Fruit fly (Drosophila melanogaster) whole organism, embryonic: Measurements from ENCODE around the gene CG10621.
A peak's percentile ranks its signal among the peaks of the same experiment; 100 is the strongest.

ENCODE experiments used
- Adf1 ChIP-seq: fragments of 200-800 bp; sonication (Bioruptor generic); IDR thresholded peaks from 2 replicates; pipeline ENCODE4 v1.3.6; 2022; ENCODE audit warnings: missing biosample characterization, missing genetic modification characterization
- Antp ChIP-seq: fragments of 200-800 bp; sonication (Bioruptor generic); optimal IDR thresholded peaks from 3 replicates; lab custom pipeline; 2016; ENCODE audit warnings: missing biosample characterization, missing genetic modification characterization
- CG10274 ChIP-seq: fragments of 200-800 bp; sonication (Bioruptor generic); optimal IDR thresholded peaks from 3 replicates; lab custom pipeline; 2017; ENCODE audit warnings: missing biosample characterization, mild to moderate bottlenecking, missing genetic modification characterization
- CG10366 ChIP-seq: fragments of 200-800 bp; sonication (Bioruptor generic); IDR thresholded peaks from 2 replicates; pipeline ENCODE4 v1.3.6; 2022; ENCODE audit warnings: missing biosample characterization, missing genetic modification characterization
- CG12071 ChIP-seq: fragments of 200-800 bp; sonication (Bioruptor generic); optimal IDR thresholded peaks from 3 replicates; lab custom pipeline; 2018; ENCODE audit warnings: missing biosample characterization, mild to moderate bottlenecking, missing genetic modification characterization
- CG13624 ChIP-seq: fragments of 200-800 bp; sonication (Bioruptor generic); optimal IDR thresholded peaks from 2 replicates; lab custom pipeline; 2016; ENCODE audit warnings: missing biosample characterization, missing genetic modification characterization
- CG13894 ChIP-seq: fragments of 200-800 bp; sonication (Bioruptor generic); optimal IDR thresholded peaks from 3 replicates; lab custom pipeline; 2018; ENCODE audit warnings: missing biosample characterization, mild to moderate bottlenecking, missing genetic modification characterization, moderate library complexity
- CG14014 ChIP-seq: fragments of 200-800 bp; sonication (Bioruptor generic); IDR thresholded peaks from 2 replicates; pipeline ENCODE4 v1.3.6; 2022; ENCODE audit warnings: missing biosample characterization, missing genetic modification characterization
- CG14710 ChIP-seq: fragments of 200-800 bp; sonication (Bioruptor generic); optimal IDR thresholded peaks from 3 replicates; lab custom pipeline; 2019; ENCODE audit warnings: missing biosample characterization, mild to moderate bottlenecking, missing genetic modification characterization, moderate library complexity
- CG15269 ChIP-seq: fragments of 200-800 bp; sonication (Bioruptor generic); optimal IDR thresholded peaks from 2 replicates; lab custom pipeline; 2018; ENCODE audit warnings: missing biosample characterization, mild to moderate bottlenecking, missing genetic modification characterization, moderate library complexity
- CG1602 ChIP-seq: fragments of 200-800 bp; sonication (Bioruptor generic); optimal IDR thresholded peaks from 3 replicates; lab custom pipeline; 2016; ENCODE audit warnings: missing biosample characterization, missing genetic modification characterization
- CG17328 ChIP-seq: fragments of 200-800 bp; sonication (Bioruptor generic); IDR thresholded peaks from 2 replicates; pipeline ENCODE4 v1.3.6; 2022; ENCODE audit warnings: missing biosample characterization, missing genetic modification characterization
- CG32532 ChIP-seq: fragments of 200-800 bp; sonication (Bioruptor generic); IDR thresholded peaks from 2 replicates; pipeline ENCODE4 v1.3.6; 2022; ENCODE audit warnings: missing biosample characterization, missing genetic modification characterization
- CG32772 ChIP-seq: fragments of 200-800 bp; sonication (Bioruptor generic); IDR thresholded peaks from 2 replicates; pipeline ENCODE4 v1.3.6; 2022; ENCODE audit warnings: missing biosample characterization, missing genetic modification characterization
- CG5180 ChIP-seq: fragments of 200-800 bp; sonication (Bioruptor generic); optimal IDR thresholded peaks from 3 replicates; lab custom pipeline; 2017; ENCODE audit warnings: missing biosample characterization, missing genetic modification characterization, mild to moderate bottlenecking, moderate library complexity, missing genetic modification reagents
- CG7556 ChIP-seq: fragments of 200-800 bp; sonication (Bioruptor generic); optimal IDR thresholded peaks from 2 replicates; lab custom pipeline; 2017; ENCODE audit warnings: missing biosample characterization, mild to moderate bottlenecking, missing genetic modification characterization
- CG7786 ChIP-seq: fragments of 200-800 bp; sonication (Bioruptor generic); optimal IDR thresholded peaks from 2 replicates; lab custom pipeline; 2016; ENCODE audit warnings: missing biosample characterization, missing genetic modification characterization
- CG9817 ChIP-seq: fragments of 200-800 bp; sonication (Bioruptor generic); optimal IDR thresholded peaks from 2 replicates; lab custom pipeline; 2018; ENCODE audit warnings: missing biosample characterization, mild to moderate bottlenecking, missing genetic modification characterization, moderate library complexity
- Dek ChIP-seq: fragments of 200-800 bp; sonication (Bioruptor generic); optimal IDR thresholded peaks from 3 replicates; lab custom pipeline; 2019; ENCODE audit warnings: missing biosample characterization, mild to moderate bottlenecking, missing genetic modification characterization, moderate library complexity
- Drgx ChIP-seq: fragments of 200-800 bp; sonication (Bioruptor generic); IDR thresholded peaks from 2 replicates; pipeline ENCODE4 v1.3.6; 2022; ENCODE audit warnings: missing biosample characterization, missing genetic modification characterization
- Fer3 ChIP-seq: fragments of 200-800 bp; sonication (Bioruptor generic); optimal IDR thresholded peaks from 2 replicates; lab custom pipeline; 2018; ENCODE audit warnings: missing biosample characterization, mild to moderate bottlenecking, missing genetic modification characterization, moderate library complexity
- HLH4C ChIP-seq: fragments of 200-800 bp; sonication (Bioruptor generic); IDR thresholded peaks from 3 replicates; pipeline ENCODE4 v1.3.6; 2022; ENCODE audit warnings: missing biosample characterization, missing genetic modification characterization; ENCODE audit not compliant: partially characterized antibody
- Hey ChIP-seq: fragments of 200-800 bp; sonication (Bioruptor generic); optimal IDR thresholded peaks from 3 replicates; lab custom pipeline; 2018; ENCODE audit warnings: missing biosample characterization, mild to moderate bottlenecking, missing genetic modification characterization
- MBD-R2 ChIP-seq: fragments of 200-800 bp; sonication (Bioruptor generic); IDR thresholded peaks from 2 replicates; pipeline ENCODE4 v1.3.6; 2022; ENCODE audit warnings: missing biosample characterization, missing genetic modification characterization
- Meics ChIP-seq: fragments of 200-800 bp; sonication (Bioruptor generic); optimal IDR thresholded peaks from 2 replicates; lab custom pipeline; 2017; ENCODE audit warnings: missing biosample characterization, mild to moderate bottlenecking, missing genetic modification characterization
- Nf-YA ChIP-seq: fragments of 200-800 bp; sonication (Bioruptor generic); IDR thresholded peaks from 2 replicates; pipeline ENCODE4 v1.3.6; 2022; ENCODE audit warnings: missing biosample characterization, missing genetic modification characterization
- NfI ChIP-seq: fragments of 200-800 bp; sonication (Bioruptor generic); optimal IDR thresholded peaks from 3 replicates; lab custom pipeline; 2018; ENCODE audit warnings: missing biosample characterization, mild to moderate bottlenecking, missing genetic modification characterization, moderate library complexity
- Poxn ChIP-seq: fragments of 200-800 bp; sonication (Bioruptor generic); IDR thresholded peaks from 2 replicates; pipeline ENCODE4 v1.3.6; 2022; ENCODE audit warnings: missing biosample characterization, missing genetic modification characterization
- Rfx ChIP-seq: fragments of 200-800 bp; sonication (Bioruptor generic); IDR thresholded peaks from 2 replicates; pipeline ENCODE4 v1.3.6; 2022; ENCODE audit warnings: missing biosample characterization, missing genetic modification characterization
- Sox100B ChIP-seq: fragments of 200-800 bp; sonication (Bioruptor generic); optimal IDR thresholded peaks from 3 replicates; lab custom pipeline; 2018; ENCODE audit warnings: missing biosample characterization, mild to moderate bottlenecking, missing genetic modification characterization
- Xrp1 ChIP-seq: fragments of 200-800 bp; sonication (Bioruptor generic); IDR thresholded peaks from 2 replicates; pipeline ENCODE4 v1.3.6; 2022; ENCODE audit warnings: missing biosample characterization, missing genetic modification characterization
- danr ChIP-seq: fragments of 200-800 bp; sonication (Bioruptor generic); IDR thresholded peaks from 2 replicates; pipeline ENCODE4 v1.3.6; 2022; ENCODE audit warnings: missing biosample characterization, missing genetic modification characterization
- eyg ChIP-seq: fragments of 200-800 bp; sonication (Bioruptor generic); optimal IDR thresholded peaks from 3 replicates; lab custom pipeline; 2016; ENCODE audit warnings: missing biosample characterization, missing genetic modification characterization
- fd3F ChIP-seq: fragments of 200-800 bp; sonication (Bioruptor generic); optimal IDR thresholded peaks from 2 replicates; lab custom pipeline; 2018; ENCODE audit warnings: missing biosample characterization, mild to moderate bottlenecking, missing genetic modification characterization, moderate library complexity
- gem ChIP-seq: fragments of 200-800 bp; sonication (Bioruptor generic); optimal IDR thresholded peaks from 2 replicates; lab custom pipeline; 2019; ENCODE audit warnings: missing biosample characterization, mild to moderate bottlenecking, missing genetic modification characterization, moderate library complexity
- ind ChIP-seq: fragments of 200-800 bp; sonication (Bioruptor generic); optimal IDR thresholded peaks from 3 replicates; lab custom pipeline; 2016; ENCODE audit warnings: missing biosample characterization, missing genetic modification characterization
- lov ChIP-seq, 2 experiments: fragments of 200-800 bp in 1 of 2; fragments of >200 bp in 1 of 2; sonication (Bioruptor generic) in 1 of 2; IDR thresholded peaks in 1 of 2; optimal IDR thresholded peaks in 1 of 2; 2 replicates in 1 of 2; 3 replicates in 1 of 2; pipeline versions ENCODE4 v1.3.6 to Lab custom; 2017 to 2022; ENCODE audit warnings: missing biosample characterization in 1 of 2, missing genetic modification characterization in 1 of 2
- pita ChIP-seq: fragments of 200-800 bp; sonication (Bioruptor generic); optimal IDR thresholded peaks from 2 replicates; lab custom pipeline; 2017; ENCODE audit warnings: missing biosample characterization, mild to moderate bottlenecking, missing genetic modification characterization
- ranshi ChIP-seq: fragments of 200-800 bp; sonication (Bioruptor generic); IDR thresholded peaks from 2 replicates; pipeline ENCODE4 v1.3.6; 2022; ENCODE audit warnings: missing biosample characterization, missing genetic modification characterization
- row ChIP-seq: fragments of 200-800 bp; sonication (Bioruptor generic); IDR thresholded peaks from 3 replicates; pipeline ENCODE4 v1.3.6; 2022; ENCODE audit warnings: missing biosample characterization, missing genetic modification characterization
- scrt ChIP-seq: fragments of 200-800 bp; sonication (Bioruptor generic); optimal IDR thresholded peaks from 2 replicates; lab custom pipeline; 2018; ENCODE audit warnings: missing biosample characterization, mild to moderate bottlenecking, missing genetic modification characterization, moderate library complexity
- sens ChIP-seq: fragments of 200-800 bp; sonication (Bioruptor generic); peaks from one replicate; lab custom pipeline; 2016; ENCODE audit warnings: missing biosample characterization, missing genetic modification characterization
- seq ChIP-seq: fragments of 200-800 bp; sonication (Bioruptor generic); IDR thresholded peaks from 2 replicates; pipeline ENCODE4 v1.3.6; 2022; ENCODE audit warnings: missing biosample characterization, missing genetic modification characterization
- sob ChIP-seq: fragments of 200-800 bp; sonication (Bioruptor generic); IDR thresholded peaks from 2 replicates; pipeline ENCODE4 v1.3.6; 2022; ENCODE audit warnings: missing biosample characterization, missing genetic modification characterization
- sug ChIP-seq: fragments of 200-800 bp; optimal IDR thresholded peaks from 2 replicates; lab custom pipeline; 2019; ENCODE audit warnings: missing biosample characterization, mild to moderate bottlenecking, missing genetic modification characterization, moderate library complexity
- tap ChIP-seq: fragments of 200-800 bp; optimal IDR thresholded peaks from 3 replicates; lab custom pipeline; 2019; ENCODE audit warnings: missing biosample characterization, mild to moderate bottlenecking, missing genetic modification characterization, moderate library complexity
- tgo ChIP-seq: fragments of 200-800 bp; sonication (Bioruptor generic); IDR thresholded peaks from 3 replicates; pipeline ENCODE4 v1.3.6; 2022; ENCODE audit warnings: missing biosample characterization, missing genetic modification characterization
- toy ChIP-seq: fragments of 200-800 bp; sonication (Bioruptor generic); IDR thresholded peaks from 2 replicates; pipeline ENCODE4 v1.3.6; 2022; ENCODE audit warnings: missing biosample characterization, missing genetic modification characterization
- trem ChIP-seq: fragments of 200-800 bp; optimal IDR thresholded peaks from 3 replicates; lab custom pipeline; 2019; ENCODE audit warnings: missing biosample characterization, mild to moderate bottlenecking, missing genetic modification characterization, moderate library complexity
- tup ChIP-seq: fragments of 200-800 bp; sonication (Bioruptor generic); optimal IDR thresholded peaks from 2 replicates; lab custom pipeline; 2016; ENCODE audit warnings: missing biosample characterization, mild to moderate bottlenecking, missing genetic modification characterization, moderate library complexity
- vvl ChIP-seq: fragments of 200-800 bp; sonication (Bioruptor generic); IDR thresholded peaks from 2 replicates; pipeline ENCODE4 v1.3.6; 2022; ENCODE audit warnings: missing biosample characterization, missing genetic modification characterization

Gene CG10621

DNA sequence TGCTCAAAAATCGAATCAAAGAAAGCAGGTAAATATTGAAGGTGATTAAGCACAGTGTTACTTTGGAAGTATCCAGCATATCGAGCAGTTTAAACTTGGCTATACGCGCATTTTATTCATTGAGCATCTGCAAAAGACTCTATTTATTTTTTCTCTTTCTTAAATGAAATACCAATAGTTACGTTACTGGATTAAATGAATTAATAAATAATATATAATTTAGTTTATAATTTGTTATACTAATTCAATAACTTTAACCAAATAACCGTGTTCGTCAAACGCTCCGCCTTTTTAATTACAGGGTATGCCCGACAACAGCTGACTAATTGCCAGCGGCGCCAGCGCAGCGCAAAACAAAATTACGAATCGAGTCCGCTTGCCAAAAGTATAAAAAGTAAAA is 12.6 kb upstream of the CG10621 start (continued):
- TF ChIP-seq vvl (GFP tag; lab: Robert Waterston, UW) = peak; percentile 49
- peak; percentile 79 for TF ChIP-seq CG32532 (GFP tag; lab: Robert Waterston, UW)
- TF ChIP-seq Antp = no peak
- TF ChIP-seq sens = no peak
- TF ChIP-seq fd3F (GFP tag; lab: Kevin White, UChicago) = peak; percentile 45
- TF ChIP-seq row (GFP tag; lab: Robert Waterston, UW) = peak; percentile 69
- no peak for TF ChIP-seq Nf-YA (GFP tag; lab: Robert Waterston, UW)
- peak; percentile 19 for TF ChIP-seq CG10274 (GFP tag; lab: Kevin White, UChicago)
- no peak for TF ChIP-seq HLH4C (GFP tag; lab: Robert Waterston, UW)
- peak; percentile 34 for TF ChIP-seq Dek (tag; lab: Kevin White, UChicago)
- no peak for TF ChIP-seq CG13624 (GFP tag; lab: Kevin White, UChicago)
- no peak for TF ChIP-seq CG7786 (GFP tag; lab: Kevin White, UChicago)
- peak; percentile 40; the same call in 1 of the 2 replicates for TF ChIP-seq danr
- peak; percentile 61 for TF ChIP-seq gem (tag; lab: Kevin White, UChicago)
- TF ChIP-seq MBD-R2 (GFP tag; lab: Robert Waterston, UW) = peak; percentile 29; the same call in 1 of the 2 replicates
- peak; percentile 56 for TF ChIP-seq sob (GFP tag; lab: Robert Waterston, UW)
- no peak for TF ChIP-seq trem (tag; lab: Kevin White, UChicago)
- no peak for TF ChIP-seq tup (GFP tag; lab: Kevin White, UChicago)
- peak; percentile 74 for TF ChIP-seq Meics (GFP tag; lab: Kevin White, UChicago)
- peak; percentile 33; the same call in 1 of the 2 replicates for TF ChIP-seq CG10366 (GFP tag; lab: Robert Waterston, UW)
- TF ChIP-seq tap = peak; percentile 52
- TF ChIP-seq CG14710 = no peak
- peak; percentile 55; the same call in 1 of the 2 replicates for TF ChIP-seq Drgx (GFP tag; lab: Robert Waterston, UW)
- TF ChIP-seq CG17328 (GFP tag; lab: Robert Waterston, UW) = no peak
- TF ChIP-seq ranshi (GFP tag; lab: Robert Waterston, UW) = peak; percentile 45; the same call in 1 of the 2 replicates
- TF ChIP-seq tgo (GFP tag; lab: Robert Waterston, UW) = peak; percentile 65
- TF ChIP-seq Poxn (GFP tag; lab: Robert Waterston, UW) = no peak
- no peak for TF ChIP-seq eyg (GFP tag; lab: Kevin White, UChicago)
- TF ChIP-seq NfI (GFP tag; lab: Kevin White, UChicago) = peak; percentile 37
- peak; percentile 13 for TF ChIP-seq scrt
- TF ChIP-seq CG13894 (tag; lab: Kevin White, UChicago) = peak; percentile 57
- no peak for TF ChIP-seq Hey (tag; lab: Kevin White, UChicago)
- TF ChIP-seq CG15269 (tag; lab: Kevin White, UChicago) = peak; percentile 65
- TF ChIP-seq sug (tag; lab: Kevin White, UChicago) = peak; percentile 31
- TF ChIP-seq ind (GFP tag; lab: Kevin White, UChicago) = peak; percentile 41
- no peak for TF ChIP-seq CG7556
- TF ChIP-seq CG9817 = peak; percentile 51
- TF ChIP-seq Xrp1 (GFP tag; lab: Robert Waterston, UW) = peak; percentile 42; the same call in 1 of the 2 replicates
- TF ChIP-seq CG5180 (GFP tag; lab: Kevin White, UChicago) = no peak
- TF ChIP-seq Fer3 (tag; lab: Kevin White, UChicago) = peak; percentile 67
- TF ChIP-seq CG14014 (GFP tag; lab: Robert Waterston, UW) = peak; percentile 51; the same call in 1 of the 2 replicates
- TF ChIP-seq lov (optimal IDR thresholded peaks at IDR 0.05; lab: Kevin White, UChicago) = no peak
- no peak for TF ChIP-seq lov (GFP tag; IDR thresholded peaks at IDR 0.05; lab: Robert Waterston, UW)
- no peak for TF ChIP-seq seq (GFP tag; lab: Robert Waterston, UW)
- TF ChIP-seq Rfx (GFP tag; lab: Robert Waterston, UW) = peak; percentile 75
- TF ChIP-seq CG12071 (GFP tag; lab: Kevin White, UChicago) = no peak
- TF ChIP-seq CG1602 (GFP tag; lab: Kevin White, UChicago) = no peak
- peak; percentile 38 for TF ChIP-seq Adf1
- peak; percentile 26 for TF ChIP-seq Sox100B (GFP tag; lab: Kevin White, UChicago)
- TF ChIP-seq CG32772 = peak; percentile 40; the same call in 1 of the 2 replicates
- TF ChIP-seq pita (GFP tag; lab: Kevin White, UChicago) = no peak
- no peak for TF ChIP-seq toy (GFP tag; lab: Robert Waterston, UW)
